Worm (Caenorhabditis elegans) whole organism, young adult: ENCODE data around the gene C39E6.2.

Experiments used
- B0336.3 ChIP-seq: fragments of 200-800 bp; sonication (Bioruptor generic); IDR thresholded peaks from 2 replicates; pipeline ENCODE4 v1.3.6; 2022; ENCODE audit warnings: missing genetic modification characterization, missing compliant biosample characterization
- C17E4.6 ChIP-seq: fragments of 200-800 bp; sonication (Bioruptor generic); IDR thresholded peaks from 2 replicates; pipeline ENCODE4 v1.3.6; 2022; ENCODE audit warnings: missing genetic modification reagents, missing genetic modification characterization, missing compliant biosample characterization
- F23B12.7 ChIP-seq: sonication (generic microtip); optimal IDR thresholded peaks from 2 replicates; lab custom pipeline; 2017; ENCODE audit warnings: missing genetic modification characterization, mild to moderate bottlenecking, missing compliant biosample characterization, antibody characterized with exemption, moderate library complexity; ENCODE audit not compliant: insufficient read depth
- F33H1.4 ChIP-seq: fragments of 200-800 bp; sonication (Bioruptor generic); IDR thresholded peaks from 2 replicates; pipeline ENCODE4 v1.3.6; 2022; ENCODE audit warnings: missing genetic modification reagents, missing genetic modification characterization, missing compliant biosample characterization
- F37B4.10 ChIP-seq: fragments of 200-800 bp; sonication (Bioruptor generic); IDR thresholded peaks from 2 replicates; pipeline ENCODE4 v1.3.6; 2022; ENCODE audit warnings: missing genetic modification characterization, missing compliant biosample characterization
- F52B5.7 ChIP-seq: sonication (generic microtip); optimal IDR thresholded peaks from 2 replicates; lab custom pipeline; 2016; ENCODE audit warnings: mild to moderate bottlenecking, missing genetic modification characterization, missing compliant biosample characterization
- F55B11.4 ChIP-seq: sonication (generic microtip); optimal IDR thresholded peaks from 2 replicates; lab custom pipeline; 2016; ENCODE audit warnings: missing compliant biosample characterization, missing genetic modification characterization, borderline replicate concordance; ENCODE audit not compliant: insufficient read depth
- F57C9.4 ChIP-seq: sonication (generic microtip); optimal IDR thresholded peaks from 2 replicates; lab custom pipeline; 2017; ENCODE audit warnings: mild to moderate bottlenecking, missing genetic modification characterization, missing compliant biosample characterization
- K11D2.4 ChIP-seq: fragments of 200-800 bp; sonication (Bioruptor generic); IDR thresholded peaks from 2 replicates; pipeline ENCODE4 v1.3.6; 2022; ENCODE audit warnings: missing genetic modification reagents, missing genetic modification characterization, missing compliant biosample characterization
- K12H6.12 ChIP-seq: fragments of 200-800 bp; sonication (Bioruptor generic); optimal IDR thresholded peaks from 2 replicates; lab custom pipeline; 2018; ENCODE audit warnings: mild to moderate bottlenecking, missing genetic modification characterization, missing compliant biosample characterization
- Y56A3A.18 ChIP-seq: fragments of 200-800 bp; sonication (Bioruptor generic); IDR thresholded peaks from 2 replicates; pipeline ENCODE4 v1.3.6; 2022; ENCODE audit warnings: missing genetic modification reagents, missing genetic modification characterization, missing compliant biosample characterization
- Y67H2A.10 ChIP-seq: fragments of 200-800 bp; sonication (Bioruptor generic); conservative IDR thresholded peaks from 2 replicates; pipeline ENCODE4 v1.3.6; 2022; ENCODE audit warnings: missing genetic modification reagents, missing genetic modification characterization, missing compliant biosample characterization
- akir-1 ChIP-seq: fragments of 200-800 bp; sonication (Bioruptor generic); optimal IDR thresholded peaks from 2 replicates; lab custom pipeline; 2018; ENCODE audit warnings: mild to moderate bottlenecking, missing genetic modification characterization, moderate library complexity, missing compliant biosample characterization
- bed-1 ChIP-seq: fragments of 200-800 bp; sonication (Bioruptor generic); IDR thresholded peaks from 2 replicates; pipeline ENCODE4 v1.3.6; 2022; ENCODE audit warnings: missing genetic modification reagents, missing genetic modification characterization, missing compliant biosample characterization
- bed-2 ChIP-seq: fragments of 200-800 bp; sonication (Bioruptor generic); IDR thresholded peaks from 2 replicates; pipeline ENCODE4 v1.3.6; 2022; ENCODE audit warnings: missing genetic modification reagents, missing genetic modification characterization, missing compliant biosample characterization
- ceh-40 ChIP-seq: fragments of 200-800 bp; sonication (Bioruptor generic); IDR thresholded peaks from 2 replicates; pipeline ENCODE4 v1.3.6; 2022; ENCODE audit warnings: missing genetic modification characterization, missing compliant biosample characterization
- ceh-91 ChIP-seq: fragments of 200-800 bp; sonication (Bioruptor generic); IDR thresholded peaks from 2 replicates; pipeline ENCODE4 v1.3.6; 2022; ENCODE audit warnings: missing genetic modification reagents, missing genetic modification characterization, missing compliant biosample characterization
- die-1 ChIP-seq: sonication (generic microtip); optimal IDR thresholded peaks from 2 replicates; lab custom pipeline; 2016; ENCODE audit warnings: missing genotype, mild to moderate bottlenecking, missing genetic modification characterization, missing compliant biosample characterization
- dox-1 ChIP-seq: fragments of 200-800 bp; sonication (Bioruptor generic); IDR thresholded peaks from 2 replicates; pipeline ENCODE4 v1.3.6; 2022; ENCODE audit warnings: missing genetic modification reagents, missing genetic modification characterization, missing compliant biosample characterization
- dpl-1 ChIP-seq: fragments of 150-350 bp; optimal IDR thresholded peaks from 2 replicates; lab custom pipeline; 2014; ENCODE audit warnings: missing biosample characterization, missing genetic modification reagents, missing genetic modification characterization
- egl-18 ChIP-seq: fragments of 200-800 bp; sonication (Bioruptor generic); IDR thresholded peaks from 2 replicates; pipeline ENCODE4 v1.3.6; 2022; ENCODE audit warnings: missing genetic modification reagents, missing genetic modification characterization, missing compliant biosample characterization
- fkh-3 ChIP-seq: sonication (generic microtip); optimal IDR thresholded peaks from 2 replicates; lab custom pipeline; 2016; ENCODE audit warnings: mild to moderate bottlenecking, missing genetic modification characterization, missing compliant biosample characterization
- gei-17 ChIP-seq: fragments of 200-800 bp; sonication (Bioruptor generic); optimal IDR thresholded peaks from 2 replicates; lab custom pipeline; 2018; ENCODE audit warnings: mild to moderate bottlenecking, missing genetic modification characterization, missing compliant biosample characterization
- him-1 ChIP-seq: sonication (generic microtip); optimal IDR thresholded peaks from 2 replicates; lab custom pipeline; 2016; ENCODE audit warnings: missing genotype, missing genetic modification reagents, missing genetic modification characterization, missing compliant biosample characterization
- hmg-1.2 ChIP-seq: fragments of 200-800 bp; sonication (Bioruptor generic); IDR thresholded peaks from 2 replicates; pipeline ENCODE4 v1.3.6; 2022; ENCODE audit warnings: missing genetic modification reagents, missing genetic modification characterization, missing compliant biosample characterization
- hsf-1 ChIP-seq: fragments of 200-800 bp; sonication (Bioruptor generic); IDR thresholded peaks from 2 replicates; pipeline ENCODE4 v1.3.6; 2022; ENCODE audit warnings: missing genetic modification reagents, missing genetic modification characterization, missing compliant biosample characterization
- lin-54 ChIP-seq: fragments of 200-800 bp; sonication (Bioruptor generic); optimal IDR thresholded peaks from 2 replicates; lab custom pipeline; 2018; ENCODE audit warnings: mild to moderate bottlenecking, missing genetic modification characterization, missing compliant biosample characterization
- lsl-1 ChIP-seq: fragments of 200-800 bp; sonication (Bioruptor generic); optimal IDR thresholded peaks from 2 replicates; lab custom pipeline; 2018; ENCODE audit warnings: mild to moderate bottlenecking, missing genetic modification characterization, moderate library complexity, missing compliant biosample characterization
- madf-3 ChIP-seq: fragments of 200-800 bp; sonication (Bioruptor generic); IDR thresholded peaks from 2 replicates; pipeline ENCODE4 v1.3.6; 2022; ENCODE audit warnings: missing genetic modification reagents, missing genetic modification characterization, missing compliant biosample characterization
- mel-28 ChIP-seq: sonication (generic microtip); optimal IDR thresholded peaks from 2 replicates; lab custom pipeline; 2016; ENCODE audit warnings: borderline replicate concordance, mild to moderate bottlenecking, missing genetic modification characterization, missing compliant biosample characterization
- mxl-1 ChIP-seq: sonication (generic microtip); optimal IDR thresholded peaks from 2 replicates; lab custom pipeline; 2016; ENCODE audit warnings: missing genetic modification characterization, missing compliant biosample characterization
- nfya-1 ChIP-seq: sonication (generic microtip); optimal IDR thresholded peaks from 2 replicates; lab custom pipeline; 2017; ENCODE audit warnings: antibody characterized with exemption, missing compliant biosample characterization, missing genetic modification characterization, borderline replicate concordance; ENCODE audit not compliant: insufficient read depth
- nhr-179 ChIP-seq: sonication (generic microtip); optimal IDR thresholded peaks from 2 replicates; lab custom pipeline; 2016; ENCODE audit warnings: mild to moderate bottlenecking, missing genetic modification characterization, missing compliant biosample characterization
- nhr-27 ChIP-seq: fragments of 200-800 bp; sonication (Bioruptor generic); optimal IDR thresholded peaks from 2 replicates; lab custom pipeline; 2018; ENCODE audit warnings: mild to moderate bottlenecking, missing genetic modification characterization, moderate library complexity, missing compliant biosample characterization
- nhr-80 ChIP-seq: sonication (generic microtip); optimal IDR thresholded peaks from 2 replicates; lab custom pipeline; 2016; ENCODE audit warnings: missing genetic modification characterization, missing compliant biosample characterization
- nhr-90 ChIP-seq: sonication (generic microtip); optimal IDR thresholded peaks from 2 replicates; lab custom pipeline; 2016; ENCODE audit warnings: missing genotype, mild to moderate bottlenecking, missing genetic modification characterization, missing compliant biosample characterization
- pbrm-1 ChIP-seq: fragments of 200-800 bp; sonication (Bioruptor generic); IDR thresholded peaks from 2 replicates; pipeline ENCODE4 v1.3.6; 2022; ENCODE audit warnings: missing genetic modification reagents, missing genetic modification characterization, missing compliant biosample characterization
- pha-4 ChIP-seq: fragments of 150-350 bp; sonication (generic microtip); optimal IDR thresholded peaks from 2 replicates; lab custom pipeline; 2014; ENCODE audit warnings: missing biosample characterization, missing genetic modification reagents, missing genetic modification characterization
- snpc-3.4 ChIP-seq: sonication (generic microtip); optimal IDR thresholded peaks from 2 replicates; lab custom pipeline; 2017; ENCODE audit warnings: missing genetic modification characterization, mild to moderate bottlenecking, missing compliant biosample characterization, antibody characterized with exemption, moderate library complexity, missing genotype, missing genetic modification reagents
- snpc-4 ChIP-seq, 5 experiments: fragments of 150-350 bp in 1 of 5; sonication (generic microtip) in 4 of 5; optimal IDR thresholded peaks; 2 replicates each; lab custom pipeline; 2014 to 2018; ENCODE audit warnings: missing genetic modification characterization in 5 of 5, missing biosample characterization in 3 of 5, antibody characterized with exemption in 2 of 5, mild to moderate bottlenecking in 2 of 5, missing compliant biosample characterization in 2 of 5, missing genotype in 2 of 5, moderate library complexity in 2 of 5, missing genetic modification reagents in 1 of 5
- sptf-2 ChIP-seq: fragments of 200-800 bp; sonication (Bioruptor generic); optimal IDR thresholded peaks from 2 replicates; lab custom pipeline; 2018; ENCODE audit warnings: mild to moderate bottlenecking, missing genetic modification characterization, missing compliant biosample characterization
- tlf-1 ChIP-seq: fragments of 200-800 bp; sonication (Bioruptor generic); optimal IDR thresholded peaks from 2 replicates; lab custom pipeline; 2018; ENCODE audit warnings: mild to moderate bottlenecking, missing genetic modification characterization, missing compliant biosample characterization
- unc-130 ChIP-seq: sonication (generic microtip); optimal IDR thresholded peaks from 2 replicates; lab custom pipeline; 2016; ENCODE audit warnings: missing genetic modification reagents, missing genetic modification characterization, missing compliant biosample characterization
- ztf-25 ChIP-seq: fragments of 200-800 bp; sonication (Bioruptor generic); IDR thresholded peaks from 2 replicates; pipeline ENCODE4 v1.3.6; 2022; ENCODE audit warnings: missing genetic modification reagents, missing genetic modification characterization, missing compliant biosample characterization
- ztf-28 ChIP-seq: fragments of 200-800 bp; sonication (Bioruptor generic); IDR thresholded peaks from 2 replicates; pipeline ENCODE4 v1.3.6; 2022; ENCODE audit warnings: missing genetic modification reagents, missing genetic modification characterization, missing compliant biosample characterization
- ztf-6 ChIP-seq: fragments of 200-800 bp; sonication (Bioruptor generic); IDR thresholded peaks from 2 replicates; pipeline ENCODE4 v1.3.6; 2022; ENCODE audit warnings: missing genetic modification reagents, missing genetic modification characterization, missing compliant biosample characterization

Gene C39E6.2

ce11 chrX:4792979-4793378 lies 38.1 kb upstream of the C39E6.2 start, which contains the start of gene F43C9.1:
Gene F43C9.1, plus strand, starts transcription at chrX:4793279.
- no peak for TF ChIP-seq F55B11.4
- no peak for TF ChIP-seq K11D2.4 (GFP tag; lab: Robert Waterston, UW)
- no peak for TF ChIP-seq akir-1 (GFP tag; lab: Kevin White, UChicago)
- TF ChIP-seq nhr-80: peak; percentile 24
- no peak for TF ChIP-seq dpl-1 (GFP tag; lab: Kevin White, UChicago)
- TF ChIP-seq, all 124 proteins: peak for 1

ce11 chrX:4790614-4791013 lies 35.7 kb upstream of the C39E6.2 start:
- TF ChIP-seq lsl-1 (GFP tag; lab: Kevin White, UChicago) (no peak), C17E4.6 (GFP tag; lab: Robert Waterston, UW) (no peak), hmg-1.2 (no peak), Y56A3A.18 (no peak), dpl-1 (GFP tag; lab: Kevin White, UChicago) (no peak), F33H1.4 (GFP tag; lab: Robert Waterston, UW) (no peak), K12H6.12 (tag; lab: Kevin White, UChicago) (no peak), pbrm-1 (GFP tag; lab: Robert Waterston, UW) (no peak), F52B5.7 (no peak), akir-1 (GFP tag; lab: Kevin White, UChicago) (no peak), ztf-6 (GFP tag; lab: Robert Waterston, UW) (no peak), ztf-28 (no peak), Y67H2A.10 (GFP tag; lab: Robert Waterston, UW) (no peak), nhr-80 (no peak), nhr-27 (tag; lab: Kevin White, UChicago) (no peak), hsf-1 (GFP tag; lab: Robert Waterston, UW) (no peak), F37B4.10 (GFP tag; lab: Robert Waterston, UW) (no peak), him-1 (tag; lab: Kevin White, UChicago) (no peak), bed-2 (GFP tag; lab: Robert Waterston, UW) (no peak), B0336.3 (GFP tag; lab: Robert Waterston, UW) (no peak)

ce11 chrX:4788958-4789357 lies 34.0 kb upstream of the C39E6.2 start:
- TF ChIP-seq pbrm-1 (GFP tag; lab: Robert Waterston, UW) (peak; percentile 88), ceh-91 (GFP tag; lab: Robert Waterston, UW) (no peak), mel-28 (no peak), bed-1 (GFP tag; lab: Robert Waterston, UW) (no peak), unc-130 (no peak), snpc-3.4 (tag; lab: Kevin White, UChicago) (peak; percentile 63), nhr-90 (peak; percentile 84), ztf-25 (GFP tag; lab: Robert Waterston, UW) (peak; percentile 88), dox-1 (GFP tag; lab: Robert Waterston, UW) (no peak), nfya-1 (tag; lab: Kevin White, UChicago) (no peak), ztf-28 (peak; percentile 52; the same call in 1 of the 2 replicates), sptf-2 (GFP tag; lab: Kevin White, UChicago) (peak; percentile 87), lin-54 (GFP tag; lab: Kevin White, UChicago) (peak; percentile 49), gei-17 (GFP tag; lab: Kevin White, UChicago) (no peak), F57C9.4 (tag; lab: Kevin White, UChicago) (no peak), pha-4 (tag; lab: Kevin White, UChicago) (no peak), snpc-4 (GFP tag; optimal IDR thresholded peaks at IDR 0.05; lab: Kevin White, UChicago) (peak; percentile 75), snpc-4 (tag; optimal IDR thresholded peaks at IDR 0.05; lab: Kevin White, UChicago) (peak in 3 of 4 experiments; percentile 37 to 70 (median 67)), madf-3 (GFP tag; lab: Robert Waterston, UW) (no peak), tlf-1 (no peak), nhr-27 (tag; lab: Kevin White, UChicago) (no peak), F23B12.7 (peak; percentile 77), mxl-1 (tag; lab: Kevin White, UChicago) (peak; percentile 89), egl-18 (no peak), nhr-179 (no peak), fkh-3 (tag; lab: Kevin White, UChicago) (peak; percentile 23), die-1 (tag; lab: Kevin White, UChicago) (peak; percentile 93), ceh-40 (GFP tag; lab: Robert Waterston, UW) (peak; percentile 62; the same call in 1 of the 2 replicates)
